Worm (Caenorhabditis elegans) whole organism, L4 larva: ENCODE data around the gene efn-4.
A peak's percentile ranks its signal among the peaks of the same experiment; 100 is the strongest.

ENCODE experiments used
- D1046.2 ChIP-seq: fragments of 200-800 bp; sonication (Bioruptor generic); IDR thresholded peaks from 2 replicates; pipeline ENCODE4 v1.3.6; 2022; ENCODE audit warnings: missing genetic modification characterization, missing compliant biosample characterization
- F10B5.3 ChIP-seq: sonication (generic microtip); optimal IDR thresholded peaks from 2 replicates; lab custom pipeline; 2016; ENCODE audit warnings: mild to moderate bottlenecking, missing genetic modification characterization, missing compliant biosample characterization
- F26F4.8 ChIP-seq: fragments of 200-800 bp; sonication (Bioruptor generic); conservative IDR thresholded peaks from 2 replicates; pipeline ENCODE4 v1.3.6; 2022; ENCODE audit warnings: missing genetic modification characterization, missing compliant biosample characterization
- F44E2.7 ChIP-seq: fragments of 200-800 bp; sonication (Bioruptor generic); IDR thresholded peaks from 2 replicates; pipeline ENCODE4 v2.1.2; 2022; ENCODE audit warnings: missing genetic modification characterization, missing compliant biosample characterization
- F49E8.2 ChIP-seq: sonication (generic microtip); optimal IDR thresholded peaks from 2 replicates; lab custom pipeline; 2016; ENCODE audit warnings: missing compliant biosample characterization, mild to moderate bottlenecking, missing genetic modification characterization, borderline replicate concordance
- R02D3.7 ChIP-seq: fragments of 150-350 bp; sonication (generic microtip); optimal IDR thresholded peaks from 3 replicates; lab custom pipeline; 2014; ENCODE audit warnings: missing biosample characterization, missing genetic modification characterization
- Y48G9A.11 ChIP-seq: fragments of 200-800 bp; sonication (Bioruptor generic); IDR thresholded peaks from 2 replicates; pipeline ENCODE4 v1.3.6; 2022; ENCODE audit warnings: missing genetic modification reagents, missing genetic modification characterization, missing compliant biosample characterization
- Y75B8A.6 ChIP-seq: fragments of 200-800 bp; sonication (Bioruptor generic); IDR thresholded peaks from 2 replicates; pipeline ENCODE4 v1.3.6; 2022; ENCODE audit warnings: missing genetic modification reagents, missing genetic modification characterization, missing compliant biosample characterization
- aly-2 ChIP-seq: sonication (generic microtip); optimal IDR thresholded peaks from 2 replicates; lab custom pipeline; 2018; ENCODE audit warnings: missing biosample characterization, missing genetic modification characterization
- ama-1 ChIP-seq: fragments of 150-350 bp; optimal IDR thresholded peaks from 2 replicates; lab custom pipeline; 2014; ENCODE audit warnings: inconsistent platforms, mixed read lengths
- attf-4 ChIP-seq: sonication (generic microtip); optimal IDR thresholded peaks from 3 replicates; lab custom pipeline; 2017; ENCODE audit warnings: missing biosample characterization, missing genetic modification characterization
- ceh-28 ChIP-seq: fragments of 150-350 bp; optimal IDR thresholded peaks from 2 replicates; lab custom pipeline; 2014; ENCODE audit warnings: missing biosample characterization, missing genetic modification reagents, missing genetic modification characterization
- ceh-62 ChIP-seq: sonication (generic microtip); optimal IDR thresholded peaks from 2 replicates; lab custom pipeline; 2017; ENCODE audit warnings: missing biosample characterization, missing genetic modification characterization
- ces-1 ChIP-seq: fragments of 150-350 bp; sonication (generic microtip); optimal IDR thresholded peaks from 4 replicates; lab custom pipeline; 2014; ENCODE audit warnings: missing biosample characterization, missing genetic modification reagents, missing genetic modification characterization
- ctbp-1 ChIP-seq: fragments of 200-800 bp; sonication (Bioruptor generic); IDR thresholded peaks from 2 replicates; pipeline ENCODE4 v1.3.6; 2022; ENCODE audit warnings: missing genetic modification reagents, missing genetic modification characterization, missing compliant biosample characterization
- daf-8 ChIP-seq: fragments of 200-800 bp; sonication (Bioruptor generic); IDR thresholded peaks from 2 replicates; pipeline ENCODE4 v1.3.6; 2022; ENCODE audit warnings: missing genetic modification characterization, missing compliant biosample characterization
- dmd-6 ChIP-seq: fragments of 200-800 bp; sonication (Bioruptor generic); IDR thresholded peaks from 2 replicates; pipeline ENCODE4 v1.3.6; 2022; ENCODE audit warnings: missing genetic modification reagents, missing genetic modification characterization, missing compliant biosample characterization
- dmd-9 ChIP-seq: fragments of 200-800 bp; sonication (Bioruptor generic); IDR thresholded peaks from 2 replicates; pipeline ENCODE4 v1.3.6; 2022; ENCODE audit warnings: missing genetic modification reagents, missing genetic modification characterization, missing compliant biosample characterization
- dve-1 ChIP-seq: sonication (generic microtip); optimal IDR thresholded peaks from 2 replicates; lab custom pipeline; 2017; ENCODE audit warnings: antibody characterized with exemption, mild to moderate bottlenecking, missing genetic modification characterization, missing compliant biosample characterization; ENCODE audit not compliant: insufficient read depth
- egl-43 ChIP-seq: fragments of 200-800 bp; sonication (Bioruptor generic); IDR thresholded peaks from 2 replicates; pipeline ENCODE4 v1.3.6; 2022; ENCODE audit warnings: missing genetic modification reagents, missing genetic modification characterization, missing compliant biosample characterization
- fos-1 ChIP-seq: fragments of 150-350 bp; optimal IDR thresholded peaks from 2 replicates; lab custom pipeline; 2014; ENCODE audit warnings: missing biosample characterization, missing genetic modification characterization
- hif-1 ChIP-seq, 2 experiments: sonication (generic microtip); optimal IDR thresholded peaks; 2 replicates each; lab custom pipeline; 2016 to 2017; ENCODE audit warnings: missing compliant biosample characterization in 2 of 2, missing genetic modification characterization in 2 of 2, missing genetic modification reagents in 2 of 2, missing genotype in 2 of 2, mild to moderate bottlenecking in 1 of 2
- hlh-30 ChIP-seq: sonication (generic microtip); optimal IDR thresholded peaks from 2 replicates; lab custom pipeline; 2017; ENCODE audit warnings: antibody characterized with exemption, mild to moderate bottlenecking, missing genetic modification characterization, missing compliant biosample characterization; ENCODE audit not compliant: insufficient read depth
- hmg-1.1 ChIP-seq: fragments of 200-800 bp; sonication (Bioruptor generic); IDR thresholded peaks from 2 replicates; pipeline ENCODE4 v1.3.6; 2022; ENCODE audit warnings: missing genetic modification reagents, missing genetic modification characterization, missing compliant biosample characterization
- lim-7 ChIP-seq: fragments of 200-800 bp; sonication (Bioruptor generic); IDR thresholded peaks from 2 replicates; pipeline ENCODE4 v1.3.6; 2022; ENCODE audit warnings: missing genetic modification characterization, missing compliant biosample characterization
- lin-1 ChIP-seq: fragments of 200-800 bp; sonication (Bioruptor generic); IDR thresholded peaks from 2 replicates; pipeline ENCODE4 v1.3.6; 2022; ENCODE audit warnings: missing genetic modification reagents, missing genetic modification characterization, missing compliant biosample characterization
- lin-38 ChIP-seq: fragments of 200-800 bp; sonication (Bioruptor generic); IDR thresholded peaks from 2 replicates; pipeline ENCODE4 v1.3.6; 2022; ENCODE audit warnings: missing genetic modification reagents, missing genetic modification characterization, missing compliant biosample characterization
- lsy-2 ChIP-seq, 2 experiments: fragments of 150-350 bp in 1 of 2; sonication (generic microtip) in 1 of 2; optimal IDR thresholded peaks; 2 replicates each; lab custom pipeline; 2014 to 2017; ENCODE audit warnings: missing biosample characterization in 2 of 2, missing genetic modification characterization in 2 of 2
- madf-5 ChIP-seq, 2 experiments: fragments of 200-800 bp; sonication (Bioruptor generic); IDR thresholded peaks; 2 replicates each; pipeline ENCODE4 v1.3.6; 2022; ENCODE audit warnings: missing compliant biosample characterization in 2 of 2, missing genetic modification characterization in 2 of 2
- mes-2 ChIP-seq: sonication (generic microtip); optimal IDR thresholded peaks from 2 replicates; lab custom pipeline; 2016; ENCODE audit warnings: missing genotype, mild to moderate bottlenecking, missing genetic modification characterization, missing compliant biosample characterization; ENCODE audit not compliant: poor library complexity, severe bottlenecking
- mxl-2 ChIP-seq: fragments of 200-800 bp; sonication (Bioruptor generic); conservative IDR thresholded peaks from 2 replicates; pipeline ENCODE4 v1.3.6; 2022; ENCODE audit warnings: missing genetic modification reagents, missing genetic modification characterization, missing compliant biosample characterization
- mxl-3 ChIP-seq: fragments of 200-800 bp; sonication (Bioruptor generic); optimal IDR thresholded peaks from 2 replicates; lab custom pipeline; 2018; ENCODE audit warnings: mild to moderate bottlenecking, missing genetic modification characterization, missing compliant biosample characterization
- nhr-102 ChIP-seq: sonication (generic microtip); optimal IDR thresholded peaks from 2 replicates; lab custom pipeline; 2016; ENCODE audit warnings: mild to moderate bottlenecking, missing genetic modification characterization, moderate library complexity, missing compliant biosample characterization
- nhr-11 ChIP-seq: fragments of 150-350 bp; optimal IDR thresholded peaks from 2 replicates; lab custom pipeline; 2014; ENCODE audit warnings: missing biosample characterization, missing genetic modification characterization
- nhr-237 ChIP-seq: sonication (generic microtip); optimal IDR thresholded peaks from 2 replicates; lab custom pipeline; 2017; ENCODE audit warnings: missing biosample characterization, missing genetic modification characterization
- nhr-28 ChIP-seq: fragments of 150-350 bp; optimal IDR thresholded peaks from 2 replicates; lab custom pipeline; 2014; ENCODE audit warnings: missing biosample characterization, missing genetic modification characterization
- pha-4 ChIP-seq, 2 experiments: fragments of 150-350 bp in 1 of 2; fragments of 200-800 bp in 1 of 2; sonication (Bioruptor generic) in 1 of 2; IDR thresholded peaks in 1 of 2; optimal IDR thresholded peaks in 1 of 2; 2 replicates each; pipeline versions ENCODE4 v1.3.6 to Lab custom; 2014 to 2022; ENCODE audit warnings: missing genetic modification characterization in 2 of 2, missing genetic modification reagents in 2 of 2, missing biosample characterization in 1 of 2, missing compliant biosample characterization in 1 of 2
- saeg-2 ChIP-seq: fragments of 200-800 bp; sonication (Bioruptor generic); IDR thresholded peaks from 2 replicates; pipeline ENCODE4 v1.3.6; 2022; ENCODE audit warnings: missing genetic modification reagents, missing genetic modification characterization, missing compliant biosample characterization
- tra-1 ChIP-seq: fragments of 200-800 bp; sonication (Bioruptor generic); IDR thresholded peaks from 2 replicates; pipeline ENCODE4 v1.3.6; 2022; ENCODE audit warnings: missing genetic modification reagents, missing genetic modification characterization, missing compliant biosample characterization
- unc-39 ChIP-seq: sonication (generic microtip); optimal IDR thresholded peaks from 2 replicates; lab custom pipeline; 2017; ENCODE audit warnings: missing biosample characterization, missing genetic modification characterization
- unc-62 ChIP-seq, 3 experiments: fragments of 150-350 bp in 1 of 3; sonication (generic microtip); optimal IDR thresholded peaks in 2 of 3; peaks in 1 of 3; 1 replicate in 1 of 3; 2 replicates in 2 of 3; lab custom pipeline; 2014 to 2017; ENCODE audit warnings: missing biosample characterization in 3 of 3, missing genetic modification characterization in 3 of 3, missing genetic modification reagents in 3 of 3, missing genotype in 1 of 3
- zfp-3 ChIP-seq: fragments of 200-800 bp; sonication (Bioruptor generic); conservative IDR thresholded peaks from 2 replicates; pipeline ENCODE4 v1.3.6; 2022; ENCODE audit warnings: missing genetic modification reagents, missing genetic modification characterization, missing compliant biosample characterization
- zip-2 ChIP-seq: fragments of 150-350 bp; optimal IDR thresholded peaks from 2 replicates; lab custom pipeline; 2014; ENCODE audit warnings: missing biosample characterization, missing genetic modification characterization
- ztf-7 ChIP-seq: fragments of 150-350 bp; optimal IDR thresholded peaks from 2 replicates; lab custom pipeline; 2014; ENCODE audit warnings: missing biosample characterization, missing genetic modification characterization

The efn-4 gene

ce11 chrIV:531835-532234 lies 27.2 kb upstream of the efn-4 start, which contains the start of gene glt-7:
glt-7 (plus strand) TSS chrIV:532135.
- TF ChIP-seq ces-1 (GFP tag; lab: Kevin White, UChicago) (no peak), madf-5 (GFP tag; IDR thresholded peaks at IDR 0.05; lab: Robert Waterston, UW) (no peak)

ce11 chrIV:545852-546251 lies 13.2 kb upstream of the efn-4 start:
- no peak for TF ChIP-seq hif-1 (tag; optimal IDR thresholded peaks at IDR 0.05; lab: Kevin White, UChicago)
- TF ChIP-seq, all 104 proteins: peak for 0

DNA sequence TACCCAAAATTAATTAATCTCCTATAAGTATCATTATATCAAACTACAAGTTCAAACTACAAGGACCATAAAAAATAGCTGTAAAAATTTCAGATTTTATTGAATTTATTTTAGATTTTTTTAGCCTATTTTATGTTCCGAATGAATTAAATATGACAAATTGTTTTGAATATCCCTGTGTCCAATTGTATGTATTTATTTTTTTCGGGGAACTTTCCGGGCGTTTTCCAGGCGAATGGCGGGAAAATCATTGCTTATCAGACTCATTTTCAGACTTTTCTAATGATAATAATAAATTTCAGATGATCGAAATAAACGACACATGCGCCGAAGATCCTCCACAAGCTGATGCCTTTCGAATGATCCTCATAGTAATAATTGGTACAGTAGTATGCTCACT lies 11.0 kb upstream of the efn-4 start, which contains the start of gene F56A11.4:
Gene F56A11.4 (plus strand): TSS at position 301 of the 400 bp plus-strand sequence.
- TF ChIP-seq nhr-28 (tag; lab: Kevin White, UChicago) (no peak), lim-7 (GFP tag; lab: Robert Waterston, UW) (no peak), dmd-9 (GFP tag; lab: Robert Waterston, UW) (no peak), dmd-6 (GFP tag; lab: Robert Waterston, UW) (no peak), hmg-1.1 (no peak), ceh-28 (no peak), mxl-3 (GFP tag; lab: Kevin White, UChicago) (no peak), ztf-7 (tag; lab: Kevin White, UChicago) (no peak), mes-2 (tag; lab: Kevin White, UChicago) (no peak), zip-2 (tag; lab: Kevin White, UChicago) (no peak), lin-38 (GFP tag; lab: Robert Waterston, UW) (no peak), R02D3.7 (no peak), fos-1 (tag; lab: Kevin White, UChicago) (no peak), daf-8 (no peak), Y48G9A.11 (GFP tag; lab: Robert Waterston, UW) (no peak), tra-1 (no peak), D1046.2 (GFP tag; lab: Robert Waterston, UW) (no peak), ctbp-1 (GFP tag; lab: Robert Waterston, UW) (no peak)

- TF ChIP-seq F26F4.8 (no peak), nhr-11 (tag; lab: Kevin White, UChicago) (no peak), Y75B8A.6 (GFP tag; lab: Robert Waterston, UW) (no peak), mxl-2 (no peak; the same call in 1 of the 2 replicates), aly-2 (tag; lab: Kevin White, UChicago) (no peak), dve-1 (tag; lab: Kevin White, UChicago) (no peak), lin-1 (peak; percentile 90), egl-43 (GFP tag; lab: Robert Waterston, UW) (no peak), hlh-30 (no peak), ceh-62 (tag; lab: Kevin White, UChicago) (no peak), tra-1 (peak; percentile 91), unc-62 (GFP tag; optimal IDR thresholded peaks at IDR 0.05 in 1 of 2; lab: Kevin White, UChicago) (peak in 1 of 2 experiments; percentile 31), unc-62 (tag; optimal IDR thresholded peaks at IDR 0.05; lab: Kevin White, UChicago) (no peak), pha-4 (GFP tag; IDR thresholded peaks at IDR 0.05; lab: Robert Waterston, UW) (no peak), pha-4 (tag; optimal IDR thresholded peaks at IDR 0.05; lab: Kevin White, UChicago) (no peak), zfp-3 (GFP tag; lab: Robert Waterston, UW) (no peak), ceh-28 (no peak), lsy-2 (tag; optimal IDR thresholded peaks at IDR 0.05; lab: Kevin White, UChicago) (no peak), mxl-3 (GFP tag; lab: Kevin White, UChicago) (peak; percentile 46), dmd-9 (GFP tag; lab: Robert Waterston, UW) (no peak), F49E8.2 (tag; lab: Kevin White, UChicago) (no peak), unc-39 (no peak), F44E2.7 (GFP tag; lab: Robert Waterston, UW) (no peak), nhr-237 (tag; lab: Kevin White, UChicago) (no peak), saeg-2 (no peak), nhr-102 (tag; lab: Kevin White, UChicago) (no peak), ctbp-1 (GFP tag; lab: Robert Waterston, UW) (no peak), F10B5.3 (tag; lab: Kevin White, UChicago) (no peak), ama-1 (lab: Kevin White, UChicago) (no peak), hmg-1.1 (no peak), attf-4 (tag; lab: Kevin White, UChicago) (no peak), madf-5 (GFP tag; IDR thresholded peaks at IDR 0.05; lab: Robert Waterston, UW) (no peak)
Observed at ce11 chrIV:551923-552322, 7.1 kb upstream of the efn-4 start.
